Fruit fly (Drosophila melanogaster): ENCODE data around the gene CG12278.

The CG12278 gene

dm6 chr3R:21064000-21064924 lies 20.4 kb downstream of the CG12278 start, which contains the start of gene Cortactin (continued):
- TF ChIP-seq CG10543 (GFP tag; optimal IDR thresholded peaks at IDR 0.05) (no peak), CG16863 (GFP tag; optimal IDR thresholded peaks at IDR 0.05) (no peak), chinmo (GFP tag; IDR thresholded peaks at IDR 0.05; ENCODE audit: partially characterized antibody) (peak; percentile 98), Nf-YC (tag; optimal IDR thresholded peaks at IDR 0.05) (peak; percentile 58), CG10321 (GFP tag; IDR thresholded peaks at IDR 0.05) (no peak), pho (GFP tag; optimal IDR thresholded peaks at IDR 0.05) (no peak), rib (GFP tag; IDR thresholded peaks at IDR 0.05) (0 out of 2 replicates have a peak, but pooled peaks have one; percentile 15)

- no peak for TF ChIP-seq dan (GFP tag; IDR thresholded peaks at IDR 0.05)
- TF ChIP-seq CG13296 (GFP tag; optimal IDR thresholded peaks at IDR 0.05) = peak; percentile 48
- peak; percentile 36; the same call in 1 of the 2 replicates for TF ChIP-seq Adf1 (GFP tag; IDR thresholded peaks at IDR 0.05)
- TF ChIP-seq ac (GFP tag; optimal IDR thresholded peaks at IDR 0.05) = peak; percentile 15
- TF ChIP-seq slbo (GFP tag; IDR thresholded peaks at IDR 0.05) = peak; percentile 43
- TF ChIP-seq CG17612 (GFP tag; IDR thresholded peaks at IDR 0.05) = no peak
- peak; percentile 17 for TF ChIP-seq pfk (GFP tag; optimal IDR thresholded peaks at IDR 0.05)
- TF ChIP-seq pros (GFP tag; optimal IDR thresholded peaks at IDR 0.05) = no peak
- TF ChIP-seq Sin3A (optimal IDR thresholded peaks at IDR 0.05) = no peak
- peak; percentile 39 for TF ChIP-seq ato (GFP tag; IDR thresholded peaks at IDR 0.05; ENCODE audit: partially characterized antibody)
- TF ChIP-seq Ravus (GFP tag; IDR thresholded peaks at IDR 0.05) = no peak
- TF ChIP-seq ci (GFP tag; IDR thresholded peaks at IDR 0.05) = peak; percentile 77
- no peak for TF ChIP-seq D19B (GFP tag; optimal IDR thresholded peaks at IDR 0.05)
- TF ChIP-seq CG1792 (GFP tag; optimal IDR thresholded peaks at IDR 0.05) = no peak
- TF ChIP-seq CG17328 (GFP tag; IDR thresholded peaks at IDR 0.05) = peak; percentile 29; the same call in 1 of the 2 replicates
- TF ChIP-seq CG4282 (GFP tag; optimal IDR thresholded peaks at IDR 0.05) = peak; percentile 8
- TF ChIP-seq BtbVII (GFP tag; optimal IDR thresholded peaks at IDR 0.05) = peak; percentile 39
- peak; percentile 39 for TF ChIP-seq schlank (tag; optimal IDR thresholded peaks at IDR 0.05)
- peak; percentile 56 for TF ChIP-seq her (GFP tag; optimal IDR thresholded peaks at IDR 0.05)
- peak; percentile 47 for TF ChIP-seq run (tag; optimal IDR thresholded peaks at IDR 0.05)
- TF ChIP-seq lbe (GFP tag; optimal IDR thresholded peaks at IDR 0.05) = peak; percentile 68
- TF ChIP-seq scrt (GFP tag; optimal IDR thresholded peaks at IDR 0.05) = peak; percentile 63
- TF ChIP-seq CG14014 (GFP tag; IDR thresholded peaks at IDR 0.05) = peak; percentile 39; the same call in 1 of the 2 replicates
- TF ChIP-seq CrebB (tag; optimal IDR thresholded peaks at IDR 0.05) = peak; percentile 50
- TF ChIP-seq odd (GFP tag; optimal IDR thresholded peaks at IDR 0.05) = peak; percentile 57
- peak; percentile 38 for TF ChIP-seq chn (GFP tag; optimal IDR thresholded peaks at IDR 0.05)
- TF ChIP-seq CG34376 (GFP tag; optimal IDR thresholded peaks at IDR 0.05) = peak; percentile 89
- peak; percentile 9 for TF ChIP-seq CG6813 (GFP tag; optimal IDR thresholded peaks at IDR 0.05)
- TF ChIP-seq B-H1 (GFP tag; IDR thresholded peaks at IDR 0.05) = no peak
- TF ChIP-seq CG11504 (tag; optimal IDR thresholded peaks at IDR 0.05) = peak; percentile 4
- peak; percentile 16; the same call in 1 of the 2 replicates for TF ChIP-seq Xrp1 (GFP tag; IDR thresholded peaks at IDR 0.05)
- peak; percentile 33; the same call in 1 of the 3 replicates for TF ChIP-seq CG11456 (GFP tag; IDR thresholded peaks at IDR 0.05)
- no peak for TF ChIP-seq CG14050 (GFP tag; IDR thresholded peaks at IDR 0.05)
- peak; percentile 56 for TF ChIP-seq CG33213 (GFP tag; optimal IDR thresholded peaks at IDR 0.05)
- TF ChIP-seq CG18619 (GFP tag; optimal IDR thresholded peaks at IDR 0.05) = peak; percentile 6
- no peak for TF ChIP-seq CG15073 (GFP tag; optimal IDR thresholded peaks at IDR 0.05)
- peak; percentile 8 for TF ChIP-seq Dad (GFP tag; optimal IDR thresholded peaks at IDR 0.05)
- TF ChIP-seq CG34422 (GFP tag; IDR thresholded peaks at IDR 0.05) = peak; percentile 54; the same call in 1 of the 3 replicates
- TF ChIP-seq zen2 (GFP tag; IDR thresholded peaks at IDR 0.05; ENCODE audit: partially characterized antibody) = peak; percentile 39; the same call in 2 of the 3 replicates
Measured at dm6 chr3R:21065010-21065695, 21.3 kb downstream of the CG12278 start, which contains the start of gene AnxB9. AnxB9 (plus strand) TSS chr3R:21065241.
